Worm (Caenorhabditis elegans): ENCODE results near the gene M03F8.1.

- TF ChIP-seq dsc-1 (tag; optimal IDR thresholded peaks at IDR 0.05) (no peak), grh-1 (GFP tag; IDR thresholded peaks at IDR 0.05) (no peak), nhr-28 (tag; optimal IDR thresholded peaks at IDR 0.05) (no peak), nhr-237 (tag; optimal IDR thresholded peaks at IDR 0.05) (no peak), egl-27 (tag; optimal IDR thresholded peaks at IDR 0.05) (no peak), fkh-4 (tag; optimal IDR thresholded peaks at IDR 0.05; ENCODE audit: borderline replicate concordance) (no peak), lin-39 (tag; optimal IDR thresholded peaks at IDR 0.05) (no peak), dpl-1 (GFP tag; optimal IDR thresholded peaks at IDR 0.05) (no peak), hlh-4 (tag; optimal IDR thresholded peaks at IDR 0.05) (no peak)
These were observed 24.5 kb downstream of the M03F8.1 start, which contains the start of gene acy-2 for ce11 chrV:5975724-5976123.

All from whole organism, L1 larva.